Fruit fly (Drosophila melanogaster) whole organism, embryonic: ENCODE measurements around the gene Cyp313a1.
A peak's percentile ranks its signal among the peaks of the same experiment; 100 is the strongest.

Experiments used
- Adf1 ChIP-seq: fragments of 200-800 bp; sonication (Bioruptor generic); IDR thresholded peaks from 2 replicates; pipeline ENCODE4 v1.3.6; 2022; ENCODE audit warnings: missing biosample characterization, missing genetic modification characterization
- Awh ChIP-seq: fragments of 200-800 bp; sonication (Bioruptor generic); IDR thresholded peaks from 2 replicates; pipeline ENCODE4, ENCODE4 v1.3.6; 2022; ENCODE audit warnings: missing biosample characterization, missing genetic modification characterization
- CG10209 ChIP-seq: fragments of 200-800 bp; sonication (Bioruptor generic); optimal IDR thresholded peaks from 3 replicates; lab custom pipeline; 2017; ENCODE audit warnings: missing biosample characterization, mild to moderate bottlenecking, missing genetic modification characterization, missing genetic modification reagents
- CG10543 ChIP-seq: fragments of 200-800 bp; sonication (Bioruptor generic); optimal IDR thresholded peaks from 3 replicates; lab custom pipeline; 2017; ENCODE audit warnings: missing biosample characterization, mild to moderate bottlenecking, missing genetic modification characterization, moderate library complexity
- CG10654 ChIP-seq: fragments of 200-800 bp; sonication (Bioruptor generic); optimal IDR thresholded peaks from 2 replicates; lab custom pipeline; 2016; ENCODE audit warnings: missing biosample characterization, missing genetic modification characterization
- CG10959 ChIP-seq: fragments of 200-800 bp; sonication (Bioruptor generic); IDR thresholded peaks from 2 replicates; pipeline ENCODE4 v1.3.6; 2022; ENCODE audit warnings: missing biosample characterization, missing genetic modification characterization
- CG10979 ChIP-seq: fragments of 200-800 bp; sonication (Bioruptor generic); optimal IDR thresholded peaks from 2 replicates; lab custom pipeline; 2018; ENCODE audit warnings: missing biosample characterization, mild to moderate bottlenecking, missing genetic modification characterization, moderate library complexity
- CG12219 ChIP-seq: fragments of 200-800 bp; sonication (Bioruptor generic); optimal IDR thresholded peaks from 3 replicates; lab custom pipeline; 2018; ENCODE audit warnings: missing biosample characterization, mild to moderate bottlenecking, missing genetic modification characterization
- CG1233 ChIP-seq: fragments of 200-800 bp; sonication (Bioruptor generic); optimal IDR thresholded peaks from 4 replicates; lab custom pipeline; 2018; ENCODE audit warnings: missing biosample characterization, mild to moderate bottlenecking, missing genetic modification characterization
- CG13894 ChIP-seq: fragments of 200-800 bp; sonication (Bioruptor generic); optimal IDR thresholded peaks from 3 replicates; lab custom pipeline; 2018; ENCODE audit warnings: missing biosample characterization, mild to moderate bottlenecking, missing genetic modification characterization, moderate library complexity
- CG15696 ChIP-seq: fragments of 200-800 bp; sonication (Bioruptor generic); optimal IDR thresholded peaks from 2 replicates; lab custom pipeline; 2019; ENCODE audit warnings: missing biosample characterization, mild to moderate bottlenecking, missing genetic modification characterization, moderate library complexity
- CG16779 ChIP-seq: fragments of 200-800 bp; sonication (Bioruptor generic); IDR thresholded peaks from 2 replicates; pipeline ENCODE4 v1.3.6; 2022; ENCODE audit warnings: missing biosample characterization, missing genetic modification characterization
- CG18262 ChIP-seq: fragments of 200-800 bp; optimal IDR thresholded peaks from 3 replicates; lab custom pipeline; 2019; ENCODE audit warnings: missing biosample characterization, mild to moderate bottlenecking, missing genetic modification characterization, moderate library complexity
- CG6683 ChIP-seq: fragments of 200-800 bp; sonication (Bioruptor generic); optimal IDR thresholded peaks from 2 replicates; lab custom pipeline; 2017; ENCODE audit warnings: missing biosample characterization, mild to moderate bottlenecking, missing genetic modification characterization, missing genetic modification reagents
- CG6813 ChIP-seq: fragments of 200-800 bp; sonication (Bioruptor generic); optimal IDR thresholded peaks from 2 replicates; lab custom pipeline; 2017; ENCODE audit warnings: missing biosample characterization, missing genetic modification characterization, mild to moderate bottlenecking, moderate library complexity, missing genetic modification reagents
- CG7963 ChIP-seq: fragments of 200-800 bp; sonication (Bioruptor generic); IDR thresholded peaks from 3 replicates; pipeline ENCODE4 v1.3.6; 2022; ENCODE audit warnings: missing biosample characterization, missing genetic modification characterization; ENCODE audit not compliant: partially characterized antibody
- CG9727 ChIP-seq: fragments of 200-800 bp; sonication (Bioruptor generic); optimal IDR thresholded peaks from 3 replicates; lab custom pipeline; 2017; ENCODE audit warnings: missing biosample characterization, mild to moderate bottlenecking, missing genetic modification characterization
- Dad ChIP-seq: fragments of 200-800 bp; sonication (Bioruptor generic); optimal IDR thresholded peaks from 3 replicates; lab custom pipeline; 2016; ENCODE audit warnings: missing biosample characterization, missing genetic modification characterization
- Dbx ChIP-seq: fragments of 200-800 bp; sonication (Bioruptor generic); IDR thresholded peaks from 3 replicates; pipeline ENCODE4 v1.3.6; 2022; ENCODE audit warnings: missing biosample characterization, missing genetic modification characterization
- Dfd ChIP-seq, 2 experiments: fragments of >200 bp; optimal IDR thresholded peaks; 2 replicates each; lab custom pipeline; 2017; ENCODE audit warnings: missing biosample characterization in 2 of 2, missing genetic modification characterization in 2 of 2
- Elba2 ChIP-seq: fragments of 200-800 bp; sonication (Bioruptor generic); optimal IDR thresholded peaks from 3 replicates; lab custom pipeline; 2016; ENCODE audit warnings: missing biosample characterization, missing genetic modification characterization
- HLH3B ChIP-seq: fragments of 200-800 bp; sonication (Bioruptor generic); IDR thresholded peaks from 2 replicates; pipeline ENCODE4 v1.3.6; 2022; ENCODE audit warnings: missing biosample characterization, missing genetic modification characterization
- HLH54F ChIP-seq: fragments of 200-800 bp; sonication (Bioruptor generic); optimal IDR thresholded peaks from 3 replicates; lab custom pipeline; 2016; ENCODE audit warnings: missing biosample characterization, missing genetic modification characterization
- Hsf ChIP-seq: fragments of 200-800 bp; sonication (Bioruptor generic); optimal IDR thresholded peaks from 3 replicates; lab custom pipeline; 2016; ENCODE audit warnings: missing biosample characterization, missing genetic modification characterization
- Jarid2 ChIP-seq: fragments of 200-800 bp; sonication (Bioruptor generic); optimal IDR thresholded peaks from 3 replicates; lab custom pipeline; 2017; ENCODE audit warnings: mild to moderate bottlenecking, missing biosample characterization, missing genetic modification reagents, missing genetic modification characterization
- Kr ChIP-seq: fragments of 200-800 bp; sonication (Bioruptor generic); optimal IDR thresholded peaks from 2 replicates; lab custom pipeline; 2017; ENCODE audit warnings: missing biosample characterization, mild to moderate bottlenecking, missing genetic modification characterization
- Meics ChIP-seq: fragments of 200-800 bp; sonication (Bioruptor generic); optimal IDR thresholded peaks from 2 replicates; lab custom pipeline; 2017; ENCODE audit warnings: missing biosample characterization, mild to moderate bottlenecking, missing genetic modification characterization
- NK7.1 ChIP-seq: fragments of 200-800 bp; sonication (Bioruptor generic); optimal IDR thresholded peaks from 3 replicates; lab custom pipeline; 2016; ENCODE audit warnings: missing biosample characterization, missing genetic modification characterization
- Oli ChIP-seq: fragments of 200-800 bp; sonication (Bioruptor generic); optimal IDR thresholded peaks from 2 replicates; lab custom pipeline; 2018; ENCODE audit warnings: missing biosample characterization, mild to moderate bottlenecking, missing genetic modification characterization, moderate library complexity
- Ravus ChIP-seq: fragments of 200-800 bp; sonication (Bioruptor generic); IDR thresholded peaks from 2 replicates; pipeline ENCODE4 v1.3.6; 2022; ENCODE audit warnings: missing biosample characterization, missing genetic modification characterization
- Tbp ChIP-seq: fragments of >200 bp; optimal IDR thresholded peaks from 2 replicates; lab custom pipeline; 2018; ENCODE audit warnings: missing biosample characterization, missing genetic modification characterization
- Usf ChIP-seq: fragments of 200-800 bp; sonication (Bioruptor generic); optimal IDR thresholded peaks from 2 replicates; lab custom pipeline; 2017; ENCODE audit warnings: missing genotype, missing biosample characterization, missing genetic modification characterization
- ac ChIP-seq: fragments of 200-800 bp; sonication (Bioruptor generic); optimal IDR thresholded peaks from 3 replicates; lab custom pipeline; 2017; ENCODE audit warnings: missing biosample characterization, mild to moderate bottlenecking, missing genetic modification characterization
- aop ChIP-seq: fragments of 200-800 bp; sonication (Bioruptor generic); IDR thresholded peaks from 2 replicates; pipeline ENCODE4 v1.3.6; 2022; ENCODE audit warnings: missing biosample characterization, missing genetic modification characterization
- ap ChIP-seq: fragments of 200-800 bp; sonication (Bioruptor generic); IDR thresholded peaks from 2 replicates; pipeline ENCODE4 v1.3.6; 2022; ENCODE audit warnings: missing biosample characterization, missing genetic modification characterization
- ci ChIP-seq: fragments of 200-800 bp; sonication (Bioruptor generic); IDR thresholded peaks from 3 replicates; pipeline ENCODE4 v1.3.6; 2022; ENCODE audit warnings: missing biosample characterization, missing genetic modification characterization
- dan ChIP-seq: fragments of 200-800 bp; sonication (Bioruptor generic); IDR thresholded peaks from 2 replicates; pipeline ENCODE4 v1.3.6; 2022; ENCODE audit warnings: missing biosample characterization, missing genetic modification characterization
- danr ChIP-seq: fragments of 200-800 bp; sonication (Bioruptor generic); IDR thresholded peaks from 2 replicates; pipeline ENCODE4 v1.3.6; 2022; ENCODE audit warnings: missing biosample characterization, missing genetic modification characterization
- dmrt11E ChIP-seq: fragments of 200-800 bp; sonication (Bioruptor generic); optimal IDR thresholded peaks from 3 replicates; lab custom pipeline; 2018; ENCODE audit warnings: missing biosample characterization, mild to moderate bottlenecking, missing genetic modification characterization, moderate library complexity
- fd64A ChIP-seq: fragments of 200-800 bp; sonication (Bioruptor generic); optimal IDR thresholded peaks from 3 replicates; lab custom pipeline; 2018; ENCODE audit warnings: missing biosample characterization, mild to moderate bottlenecking, missing genetic modification characterization
- grau ChIP-seq: fragments of 200-800 bp; optimal IDR thresholded peaks from 3 replicates; lab custom pipeline; 2019; ENCODE audit warnings: missing biosample characterization, mild to moderate bottlenecking, missing genetic modification characterization, moderate library complexity
- hb ChIP-seq: fragments of 200-800 bp; sonication (Bioruptor generic); IDR thresholded peaks from 3 replicates; pipeline ENCODE4 v1.3.6; 2022; ENCODE audit warnings: missing biosample characterization, missing genetic modification characterization; ENCODE audit not compliant: partially characterized antibody
- inv ChIP-seq: fragments of 200-800 bp; sonication (Bioruptor generic); IDR thresholded peaks from 2 replicates; pipeline ENCODE4 v1.3.6; 2022; ENCODE audit warnings: missing biosample characterization, missing genetic modification characterization; ENCODE audit not compliant: partially characterized antibody
- jumu ChIP-seq: fragments of 200-800 bp; sonication (Bioruptor generic); optimal IDR thresholded peaks from 3 replicates; lab custom pipeline; 2016; ENCODE audit warnings: missing biosample characterization, missing genetic modification characterization
- nerfin-2 ChIP-seq: fragments of 200-800 bp; sonication (Bioruptor generic); IDR thresholded peaks from 2 replicates; pipeline ENCODE4 v1.3.6; 2022; ENCODE audit warnings: missing biosample characterization, missing genetic modification characterization; ENCODE audit not compliant: partially characterized antibody
- pfk ChIP-seq: fragments of 200-800 bp; sonication (Bioruptor generic); optimal IDR thresholded peaks from 2 replicates; lab custom pipeline; 2018; ENCODE audit warnings: missing biosample characterization, mild to moderate bottlenecking, missing genetic modification characterization, moderate library complexity
- sens ChIP-seq: fragments of 200-800 bp; sonication (Bioruptor generic); peaks from one replicate; lab custom pipeline; 2016; ENCODE audit warnings: missing biosample characterization, missing genetic modification characterization
- tll ChIP-seq, 2 experiments: fragments of 200-800 bp in 1 of 2; fragments of >200 bp in 1 of 2; sonication (Bioruptor generic) in 1 of 2; optimal IDR thresholded peaks; 2 replicates each; lab custom pipeline; 2017 to 2019; ENCODE audit warnings: missing biosample characterization in 2 of 2, missing genetic modification characterization in 2 of 2, mild to moderate bottlenecking in 1 of 2, moderate library complexity in 1 of 2
- zen ChIP-seq: fragments of 200-800 bp; sonication (Bioruptor generic); optimal IDR thresholded peaks from 3 replicates; lab custom pipeline; 2018; ENCODE audit warnings: missing biosample characterization, mild to moderate bottlenecking, missing genetic modification characterization, moderate library complexity
- zf30C ChIP-seq: fragments of 200-800 bp; sonication (Bioruptor generic); optimal IDR thresholded peaks from 3 replicates; lab custom pipeline; 2018; ENCODE audit warnings: missing biosample characterization, mild to moderate bottlenecking, missing genetic modification characterization

Gene Cyp313a1

DNA sequence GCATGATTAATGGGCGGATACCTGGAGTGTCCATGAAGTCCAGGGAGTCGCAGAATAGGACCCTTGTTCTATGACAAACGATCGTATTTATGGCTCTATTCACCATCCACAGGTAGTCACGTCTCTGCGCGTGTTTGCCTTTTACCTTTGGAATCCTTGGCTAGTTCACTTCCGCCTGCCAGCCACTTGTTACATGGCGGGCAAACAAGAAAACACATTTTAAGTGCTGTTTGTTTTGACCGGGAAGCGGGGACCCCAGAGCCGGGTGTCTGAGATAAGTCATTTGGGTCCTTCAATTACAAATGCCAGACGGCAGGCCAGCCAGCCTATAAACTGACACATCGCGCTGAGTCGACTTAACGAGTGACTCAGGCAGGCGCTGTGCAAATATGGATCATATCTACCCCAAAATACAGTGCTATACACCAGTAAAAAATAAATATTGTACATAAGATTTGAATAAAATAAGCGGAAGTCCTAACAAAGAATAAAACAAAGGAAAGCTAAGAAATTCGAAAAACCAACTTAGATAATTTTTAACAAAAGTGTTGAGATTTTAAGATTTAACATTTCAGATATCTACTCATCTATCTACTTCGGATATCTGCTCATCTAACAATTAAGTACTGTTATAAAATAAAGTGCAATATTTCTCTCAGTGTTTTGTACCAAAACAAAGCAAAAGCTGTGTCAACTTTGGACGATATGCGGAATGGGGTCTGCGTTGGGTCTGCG is 36.1 kb upstream of the Cyp313a1 start (continued):
- TF ChIP-seq aop (GFP tag; lab: Robert Waterston, UW) (0 out of 2 replicates have a peak, but pooled peaks have one; percentile 16), Jarid2 (no peak), CG1233 (no peak), Dbx (GFP tag; lab: Robert Waterston, UW) (no peak), CG16779 (GFP tag; lab: Robert Waterston, UW) (no peak), hb (GFP tag; lab: Robert Waterston, UW) (no peak), CG18262 (no peak), CG10543 (no peak), fd64A (no peak), Dfd (GFP tag; optimal IDR thresholded peaks at IDR 0.05; lab: Kevin White, UChicago) (no peak), HLH3B (GFP tag; lab: Robert Waterston, UW) (no peak), CG13894 (tag; lab: Kevin White, UChicago) (no peak), zf30C (GFP tag; lab: Kevin White, UChicago) (peak; percentile 11), danr (GFP tag; lab: Robert Waterston, UW) (no peak), tll (GFP tag; optimal IDR thresholded peaks at IDR 0.05; lab: Kevin White, UChicago) (peak in 1 of 2 experiments; percentile 99), zen (tag; lab: Kevin White, UChicago) (peak; percentile 88), Oli (no peak), CG15696 (tag; lab: Kevin White, UChicago) (peak; percentile 72), CG10959 (GFP tag; lab: Robert Waterston, UW) (no peak), Tbp (no peak), HLH54F (no peak), ac (GFP tag; lab: Kevin White, UChicago) (peak; percentile 47), Dad (GFP tag; lab: Kevin White, UChicago) (no peak), pfk (GFP tag; lab: Kevin White, UChicago) (no peak), Ravus (GFP tag; lab: Robert Waterston, UW) (no peak), sens (GFP tag; lab: Kevin White, UChicago) (peak; percentile 56), Meics (GFP tag; lab: Kevin White, UChicago) (no peak), Elba2 (GFP tag; lab: Kevin White, UChicago) (no peak), dmrt11E (tag; lab: Kevin White, UChicago) (no peak), CG7963 (GFP tag; lab: Robert Waterston, UW) (no peak), Kr (GFP tag; lab: Kevin White, UChicago) (peak; percentile 14), NK7.1 (no peak), Adf1 (no peak), grau (tag; lab: Kevin White, UChicago) (no peak), CG9727 (peak; percentile 31), CG10654 (GFP tag; lab: Kevin White, UChicago) (no peak), Usf (GFP tag; lab: Kevin White, UChicago) (no peak), nerfin-2 (GFP tag; lab: Robert Waterston, UW) (no peak), CG12219 (GFP tag; lab: Kevin White, UChicago) (no peak), inv (no peak), CG10979 (tag; lab: Kevin White, UChicago) (no peak), Awh (no peak), dan (GFP tag; lab: Robert Waterston, UW) (no peak), ci (GFP tag; lab: Robert Waterston, UW) (no peak), CG10209 (no peak), ap (GFP tag; lab: Robert Waterston, UW) (no peak), Hsf (GFP tag; lab: Kevin White, UChicago) (no peak), jumu (no peak), CG6683 (GFP tag; lab: Kevin White, UChicago) (no peak), CG6813 (GFP tag; lab: Kevin White, UChicago) (peak; percentile 26)
